Fruit fly (Drosophila melanogaster) whole organism, embryonic: ENCODE results near the gene Or92a.

Experiments used
- Atf6 ChIP-seq: fragments of 200-800 bp; sonication (Bioruptor generic); IDR thresholded peaks from 2 replicates; pipeline ENCODE4 v1.3.6; 2022; ENCODE audit warnings: missing biosample characterization, missing genetic modification characterization
- CG10321 ChIP-seq: fragments of 200-800 bp; sonication (Bioruptor generic); IDR thresholded peaks from 2 replicates; pipeline ENCODE4 v1.3.6; 2022; ENCODE audit warnings: missing biosample characterization, missing genetic modification characterization
- CG11247 ChIP-seq: fragments of 200-800 bp; sonication (Bioruptor generic); IDR thresholded peaks from 2 replicates; pipeline ENCODE4 v1.3.6; 2022; ENCODE audit warnings: missing biosample characterization, missing genetic modification characterization
- CG11696 ChIP-seq: fragments of 200-800 bp; sonication (Bioruptor generic); IDR thresholded peaks from 2 replicates; pipeline ENCODE4 v1.3.6; 2022; ENCODE audit warnings: missing biosample characterization, missing genetic modification characterization
- CG12299 ChIP-seq: fragments of 200-800 bp; sonication (Bioruptor generic); optimal IDR thresholded peaks from 2 replicates; lab custom pipeline; 2018; ENCODE audit warnings: missing biosample characterization, mild to moderate bottlenecking, missing genetic modification characterization
- CG13123 ChIP-seq: fragments of 200-800 bp; sonication (Bioruptor generic); optimal IDR thresholded peaks from 2 replicates; lab custom pipeline; 2016; ENCODE audit warnings: missing biosample characterization, missing genetic modification characterization
- CG13287 ChIP-seq: fragments of 200-800 bp; sonication (Bioruptor generic); IDR thresholded peaks from 2 replicates; pipeline ENCODE4 v1.3.6; 2022; ENCODE audit warnings: missing biosample characterization, missing genetic modification characterization; ENCODE audit not compliant: partially characterized antibody
- CG13894 ChIP-seq: fragments of 200-800 bp; sonication (Bioruptor generic); optimal IDR thresholded peaks from 3 replicates; lab custom pipeline; 2018; ENCODE audit warnings: missing biosample characterization, mild to moderate bottlenecking, missing genetic modification characterization, moderate library complexity
- CG14860 ChIP-seq: fragments of 200-800 bp; sonication (Bioruptor generic); IDR thresholded peaks from 3 replicates; pipeline ENCODE4 v1.3.6; 2022; ENCODE audit warnings: missing biosample characterization, missing genetic modification characterization; ENCODE audit not compliant: partially characterized antibody
- CG15479 ChIP-seq: fragments of 200-800 bp; sonication (Bioruptor generic); optimal IDR thresholded peaks from 3 replicates; lab custom pipeline; 2019; ENCODE audit warnings: missing biosample characterization, mild to moderate bottlenecking, missing genetic modification characterization, moderate library complexity
- CG17612 ChIP-seq: fragments of 200-800 bp; sonication (Bioruptor generic); IDR thresholded peaks from 2 replicates; pipeline ENCODE4 v1.3.6; 2022; ENCODE audit warnings: missing biosample characterization, missing genetic modification characterization
- CG18764 ChIP-seq: fragments of 200-800 bp; sonication (Bioruptor generic); optimal IDR thresholded peaks from 3 replicates; lab custom pipeline; 2016; ENCODE audit warnings: missing biosample characterization, missing genetic modification characterization
- CG2889 ChIP-seq: fragments of 200-800 bp; sonication (Bioruptor generic); IDR thresholded peaks from 3 replicates; pipeline ENCODE4 v1.3.6; 2022; ENCODE audit warnings: missing biosample characterization, missing genetic modification characterization
- CG4328 ChIP-seq: fragments of 200-800 bp; sonication (Bioruptor generic); optimal IDR thresholded peaks from 3 replicates; lab custom pipeline; 2017; ENCODE audit warnings: missing biosample characterization, missing genetic modification reagents, missing genetic modification characterization
- CG4854 ChIP-seq: fragments of 200-800 bp; sonication (Bioruptor generic); optimal IDR thresholded peaks from 2 replicates; lab custom pipeline; 2016; ENCODE audit warnings: missing biosample characterization, missing genetic modification characterization, inconsistent platforms
- CG6175 ChIP-seq: fragments of 200-800 bp; sonication (Bioruptor generic); IDR thresholded peaks from 3 replicates; pipeline ENCODE4 v1.3.6; 2022; ENCODE audit warnings: missing biosample characterization, missing genetic modification characterization
- CG8478 ChIP-seq: fragments of >200 bp; optimal IDR thresholded peaks from 2 replicates; lab custom pipeline; 2018
- CG9437 ChIP-seq: fragments of 200-800 bp; sonication (Bioruptor generic); optimal IDR thresholded peaks from 2 replicates; lab custom pipeline; 2018; ENCODE audit warnings: missing biosample characterization, mild to moderate bottlenecking, missing genetic modification characterization
- D19B ChIP-seq: fragments of 200-800 bp; sonication (Bioruptor generic); optimal IDR thresholded peaks from 2 replicates; lab custom pipeline; 2017; ENCODE audit warnings: missing biosample characterization, mild to moderate bottlenecking, missing genetic modification characterization
- Dfd ChIP-seq, 2 experiments: fragments of >200 bp; optimal IDR thresholded peaks; 2 replicates each; lab custom pipeline; 2017; ENCODE audit warnings: missing biosample characterization in 2 of 2, missing genetic modification characterization in 2 of 2
- Dp ChIP-seq: fragments of 200-800 bp; sonication (Bioruptor generic); optimal IDR thresholded peaks from 2 replicates; lab custom pipeline; 2018; ENCODE audit warnings: missing biosample characterization, mild to moderate bottlenecking, missing genetic modification characterization, moderate library complexity
- Ets65A ChIP-seq: fragments of 200-800 bp; sonication (Bioruptor generic); peaks from one replicate; lab custom pipeline; 2016; ENCODE audit warnings: missing biosample characterization, missing genetic modification characterization
- Hr78 ChIP-seq, 2 experiments: fragments of 200-800 bp in 1 of 2; fragments of >200 bp in 1 of 2; sonication (Bioruptor generic) in 1 of 2; optimal IDR thresholded peaks; 2 replicates each; lab custom pipeline; 2017 to 2019; ENCODE audit warnings: missing biosample characterization in 2 of 2, missing genetic modification characterization in 2 of 2, mild to moderate bottlenecking in 1 of 2, moderate library complexity in 1 of 2
- MBD-R2 ChIP-seq: fragments of 200-800 bp; sonication (Bioruptor generic); IDR thresholded peaks from 2 replicates; pipeline ENCODE4 v1.3.6; 2022; ENCODE audit warnings: missing biosample characterization, missing genetic modification characterization
- MESR4 ChIP-seq: fragments of 200-800 bp; sonication (Bioruptor generic); optimal IDR thresholded peaks from 2 replicates; lab custom pipeline; 2018; ENCODE audit warnings: missing biosample characterization, mild to moderate bottlenecking, missing genetic modification characterization, moderate library complexity
- Med ChIP-seq: fragments of 200-800 bp; sonication (Bioruptor generic); peaks from one replicate; lab custom pipeline; 2016; ENCODE audit warnings: missing biosample characterization, missing genetic modification characterization, mild to moderate bottlenecking, inconsistent platforms, moderate library complexity
- NFAT ChIP-seq: fragments of 200-800 bp; sonication (Bioruptor generic); IDR thresholded peaks from 2 replicates; pipeline ENCODE4 v1.3.6; 2022; ENCODE audit warnings: missing biosample characterization, missing genetic modification characterization
- Nf-YB ChIP-seq: fragments of 200-800 bp; sonication (Bioruptor generic); optimal IDR thresholded peaks from 3 replicates; lab custom pipeline; 2019; ENCODE audit warnings: missing biosample characterization, mild to moderate bottlenecking, missing genetic modification characterization, moderate library complexity
- Rfx ChIP-seq: fragments of 200-800 bp; sonication (Bioruptor generic); IDR thresholded peaks from 2 replicates; pipeline ENCODE4 v1.3.6; 2022; ENCODE audit warnings: missing biosample characterization, missing genetic modification characterization
- Rx ChIP-seq: fragments of 200-800 bp; sonication (Bioruptor generic); IDR thresholded peaks from 2 replicates; pipeline ENCODE4 v1.3.6; 2022; ENCODE audit warnings: missing biosample characterization, missing genetic modification characterization
- Side ChIP-seq: fragments of 200-800 bp; sonication (Bioruptor generic); optimal IDR thresholded peaks from 2 replicates; lab custom pipeline; 2016; ENCODE audit warnings: missing biosample characterization, missing genetic modification characterization
- bbx ChIP-seq: fragments of 200-800 bp; sonication (Bioruptor generic); IDR thresholded peaks from 2 replicates; pipeline ENCODE4 v1.3.6; 2022; ENCODE audit warnings: missing biosample characterization, missing genetic modification characterization; ENCODE audit not compliant: partially characterized antibody
- bigmax ChIP-seq: fragments of 200-800 bp; sonication (Bioruptor generic); optimal IDR thresholded peaks from 2 replicates; lab custom pipeline; 2018; ENCODE audit warnings: missing biosample characterization, mild to moderate bottlenecking, missing genetic modification characterization
- chm ChIP-seq: fragments of 200-800 bp; sonication (Bioruptor generic); IDR thresholded peaks from 2 replicates; pipeline ENCODE4 v1.3.6; 2022; ENCODE audit warnings: missing biosample characterization, missing genetic modification characterization
- dan ChIP-seq: fragments of 200-800 bp; sonication (Bioruptor generic); IDR thresholded peaks from 2 replicates; pipeline ENCODE4 v1.3.6; 2022; ENCODE audit warnings: missing biosample characterization, missing genetic modification characterization
- danr ChIP-seq: fragments of 200-800 bp; sonication (Bioruptor generic); IDR thresholded peaks from 2 replicates; pipeline ENCODE4 v1.3.6; 2022; ENCODE audit warnings: missing biosample characterization, missing genetic modification characterization
- exex ChIP-seq: fragments of 200-800 bp; sonication (Bioruptor generic); optimal IDR thresholded peaks from 4 replicates; lab custom pipeline; 2018; ENCODE audit warnings: missing biosample characterization, mild to moderate bottlenecking, missing genetic modification characterization, moderate library complexity
- gfzf ChIP-seq: fragments of 200-800 bp; sonication (Bioruptor generic); optimal IDR thresholded peaks from 2 replicates; lab custom pipeline; 2016; ENCODE audit warnings: missing biosample characterization, mild to moderate bottlenecking, missing genetic modification characterization, moderate library complexity
- ham ChIP-seq: fragments of 200-800 bp; sonication (Bioruptor generic); IDR thresholded peaks from 2 replicates; pipeline ENCODE4 v1.3.6; 2022; ENCODE audit warnings: missing biosample characterization, missing genetic modification characterization
- hb ChIP-seq: fragments of 200-800 bp; sonication (Bioruptor generic); IDR thresholded peaks from 3 replicates; pipeline ENCODE4 v1.3.6; 2022; ENCODE audit warnings: missing biosample characterization, missing genetic modification characterization; ENCODE audit not compliant: partially characterized antibody
- insv ChIP-seq, 2 experiments: fragments of 200-800 bp; sonication (Bioruptor generic); optimal IDR thresholded peaks; 3 replicates each; lab custom pipeline; 2016 to 2018; ENCODE audit warnings: missing biosample characterization in 2 of 2, missing genetic modification characterization in 2 of 2
- rib ChIP-seq: fragments of 200-800 bp; sonication (Bioruptor generic); IDR thresholded peaks from 2 replicates; pipeline ENCODE4 v1.3.6; 2022; ENCODE audit warnings: missing biosample characterization, missing genetic modification characterization
- seq ChIP-seq: fragments of 200-800 bp; sonication (Bioruptor generic); IDR thresholded peaks from 2 replicates; pipeline ENCODE4 v1.3.6; 2022; ENCODE audit warnings: missing biosample characterization, missing genetic modification characterization
- sim ChIP-seq: fragments of 200-800 bp; sonication (Bioruptor generic); IDR thresholded peaks from 2 replicates; pipeline ENCODE4 v1.3.6; 2022; ENCODE audit warnings: missing biosample characterization, missing genetic modification characterization
- tgo ChIP-seq: fragments of 200-800 bp; sonication (Bioruptor generic); IDR thresholded peaks from 3 replicates; pipeline ENCODE4 v1.3.6; 2022; ENCODE audit warnings: missing biosample characterization, missing genetic modification characterization
- tll ChIP-seq, 2 experiments: fragments of 200-800 bp in 1 of 2; fragments of >200 bp in 1 of 2; sonication (Bioruptor generic) in 1 of 2; optimal IDR thresholded peaks; 2 replicates each; lab custom pipeline; 2017 to 2019; ENCODE audit warnings: missing biosample characterization in 2 of 2, missing genetic modification characterization in 2 of 2, mild to moderate bottlenecking in 1 of 2, moderate library complexity in 1 of 2
- twi ChIP-seq: fragments of 200-800 bp; optimal IDR thresholded peaks from 2 replicates; lab custom pipeline; 2019; ENCODE audit warnings: missing biosample characterization, mild to moderate bottlenecking, missing genetic modification characterization, moderate library complexity
- tx ChIP-seq: fragments of 200-800 bp; sonication (Bioruptor generic); optimal IDR thresholded peaks from 2 replicates; lab custom pipeline; 2016; ENCODE audit warnings: missing biosample characterization, missing genetic modification characterization
- wdn ChIP-seq: fragments of 200-800 bp; sonication (Bioruptor generic); IDR thresholded peaks from 2 replicates; pipeline ENCODE4 v1.3.6; 2022; ENCODE audit warnings: missing biosample characterization, missing genetic modification characterization
- zfh2 ChIP-seq: fragments of 200-800 bp; sonication (Bioruptor generic); optimal IDR thresholded peaks from 2 replicates; lab custom pipeline; 2016; ENCODE audit warnings: missing biosample characterization, missing genetic modification characterization

The Or92a gene

DNA sequence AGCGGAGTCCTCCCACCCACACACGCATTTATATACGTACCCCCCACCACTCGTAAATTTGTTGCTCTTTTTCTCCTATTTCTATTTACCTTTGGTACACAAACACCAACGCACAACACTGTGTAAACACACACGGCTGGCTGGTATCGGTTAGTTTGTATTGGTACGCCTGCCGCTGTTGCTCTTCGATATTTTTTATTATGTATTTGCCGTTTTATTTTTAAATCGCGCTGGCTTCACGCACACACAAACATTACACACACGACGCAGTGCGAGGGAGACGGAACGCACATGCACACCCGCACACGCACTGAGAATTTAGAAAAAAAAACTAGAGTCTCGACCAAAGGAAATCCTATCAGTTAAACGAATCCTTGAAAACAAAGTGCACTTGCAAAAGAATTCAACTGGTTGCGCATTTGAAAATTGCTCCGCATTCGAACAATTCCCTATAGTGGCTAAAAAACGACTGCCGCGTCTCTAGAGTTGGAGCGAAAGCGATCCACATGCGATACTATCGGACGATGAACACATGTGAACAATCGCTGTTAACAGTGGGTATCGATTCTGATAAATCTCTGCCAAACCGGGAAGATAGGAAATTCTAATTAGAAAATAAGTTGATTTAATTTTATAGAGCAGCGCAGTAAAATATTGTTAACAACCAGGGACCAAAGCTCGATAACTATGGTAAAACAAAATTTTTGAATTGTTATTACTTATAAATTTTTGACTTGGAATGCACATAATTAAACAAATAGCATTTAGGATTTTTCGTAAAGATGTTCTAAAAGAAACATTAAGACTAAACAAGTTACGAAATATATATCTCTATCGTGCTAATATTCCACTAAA is 46.3 kb downstream of the Or92a start (continued):
- peak; percentile 72; the same call in 1 of the 2 replicates for TF ChIP-seq Atf6 (GFP tag; lab: Robert Waterston, UW)
- no peak for TF ChIP-seq danr (GFP tag; lab: Robert Waterston, UW)
- TF ChIP-seq CG11696 (GFP tag; lab: Robert Waterston, UW) = peak; percentile 41; the same call in 1 of the 2 replicates
- peak; percentile 96 for TF ChIP-seq hb (GFP tag; lab: Robert Waterston, UW)
- peak; percentile 55 for TF ChIP-seq CG4854
- TF ChIP-seq Med (GFP tag; lab: Kevin White, UChicago) = peak; percentile 94
- TF ChIP-seq Side (GFP tag; lab: Kevin White, UChicago) = peak; percentile 80
- TF ChIP-seq Rfx = peak; percentile 42
- no peak for TF ChIP-seq wdn (GFP tag; lab: Robert Waterston, UW)
- no peak for TF ChIP-seq CG17612
- TF ChIP-seq CG14860 = peak; percentile 92
- TF ChIP-seq CG11247 (GFP tag; lab: Robert Waterston, UW) = peak; percentile 9; the same call in 1 of the 2 replicates
- TF ChIP-seq CG13894 (tag; lab: Kevin White, UChicago) = peak; percentile 63
- 0 out of 3 replicates have a peak, but pooled peaks have one; percentile 41 for TF ChIP-seq CG2889 (GFP tag; lab: Robert Waterston, UW)
- peak; percentile 25 for TF ChIP-seq D19B
- TF ChIP-seq Rx (GFP tag; lab: Robert Waterston, UW) = no peak
- TF ChIP-seq rib (GFP tag; lab: Robert Waterston, UW) = peak; percentile 62
- TF ChIP-seq chm (GFP tag; lab: Robert Waterston, UW) = peak; percentile 85
- TF ChIP-seq bigmax (GFP tag; lab: Kevin White, UChicago) = peak; percentile 49
- TF ChIP-seq ham (GFP tag; lab: Robert Waterston, UW) = no peak
- peak; percentile 99 for TF ChIP-seq bbx
- TF ChIP-seq gfzf = peak; percentile 70
- peak; percentile 38; the same call in 1 of the 2 replicates for TF ChIP-seq MBD-R2 (GFP tag; lab: Robert Waterston, UW)
- TF ChIP-seq CG9437 (GFP tag; lab: Kevin White, UChicago) = no peak
- TF ChIP-seq CG13287 = peak; percentile 88
- no peak; the same call in 2 of the 3 replicates for TF ChIP-seq tgo
- TF ChIP-seq insv (GFP tag; optimal IDR thresholded peaks at IDR 0.05; lab: Kevin White, UChicago) = peak; percentile 72 to 96
- TF ChIP-seq tx (GFP tag; lab: Kevin White, UChicago) = no peak
- TF ChIP-seq zfh2 (GFP tag; lab: Kevin White, UChicago) = no peak
- no peak for TF ChIP-seq CG8478 (lab: Kevin White, UChicago)
- peak; percentile 11; the same call in 1 of the 2 replicates for TF ChIP-seq NFAT (GFP tag; lab: Robert Waterston, UW)
- TF ChIP-seq Ets65A (GFP tag; lab: Kevin White, UChicago) = peak; percentile 84
- TF ChIP-seq, all 482 proteins: peak for 329

DNA sequence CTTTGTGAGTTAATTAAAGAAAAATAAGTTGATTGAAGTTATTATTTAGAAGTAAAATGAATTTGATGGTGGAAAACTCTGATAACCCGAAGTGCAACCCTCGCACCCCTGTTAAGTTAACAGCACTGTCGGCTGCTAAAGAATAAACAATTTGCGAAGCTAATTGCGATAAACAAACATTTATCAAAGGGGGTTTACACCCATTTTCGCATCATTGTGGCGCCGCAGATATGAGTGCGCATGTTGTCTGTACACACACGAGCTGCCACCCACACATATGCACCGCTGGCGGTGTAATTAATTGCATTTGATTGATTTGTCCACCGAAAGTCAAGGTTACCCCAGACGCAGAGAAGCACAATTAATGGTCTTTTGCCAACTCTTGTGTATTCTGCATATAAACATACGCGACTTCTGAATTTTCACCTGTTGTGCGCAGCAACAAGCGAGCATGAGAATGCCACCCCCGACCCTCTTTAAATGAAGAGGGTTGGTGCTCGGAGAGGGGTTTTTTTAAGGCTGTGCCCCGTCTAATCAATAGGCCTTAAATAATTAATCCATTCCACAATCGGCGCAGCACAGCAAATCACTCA is 47.0 kb downstream of the Or92a start:
- TF ChIP-seq twi (tag; lab: Kevin White, UChicago) (no peak), Hr78 (GFP tag; optimal IDR thresholded peaks at IDR 0.05; lab: Kevin White, UChicago) (no peak), CG10321 (GFP tag; lab: Robert Waterston, UW) (no peak), tll (GFP tag; optimal IDR thresholded peaks at IDR 0.05; lab: Kevin White, UChicago) (peak in 1 of 2 experiments; percentile 74), Dp (GFP tag; lab: Kevin White, UChicago) (no peak), seq (peak; percentile 40; the same call in 1 of the 2 replicates), CG18764 (GFP tag; lab: Kevin White, UChicago) (no peak), MESR4 (GFP tag; lab: Kevin White, UChicago) (peak; percentile 24), Dfd (GFP tag; optimal IDR thresholded peaks at IDR 0.05; lab: Kevin White, UChicago) (no peak), exex (tag; lab: Kevin White, UChicago) (no peak), CG6175 (GFP tag; lab: Robert Waterston, UW) (no peak), CG15479 (GFP tag; lab: Kevin White, UChicago) (peak; percentile 3), CG12299 (no peak), dan (GFP tag; lab: Robert Waterston, UW) (no peak), CG4328 (peak; percentile 8), sim (no peak), CG13123 (GFP tag; lab: Kevin White, UChicago) (no peak), Nf-YB (GFP tag; lab: Kevin White, UChicago) (no peak)
